Worm (Caenorhabditis elegans): Measurements from ENCODE around the gene unc-32.

unc-32 gene

DNA sequence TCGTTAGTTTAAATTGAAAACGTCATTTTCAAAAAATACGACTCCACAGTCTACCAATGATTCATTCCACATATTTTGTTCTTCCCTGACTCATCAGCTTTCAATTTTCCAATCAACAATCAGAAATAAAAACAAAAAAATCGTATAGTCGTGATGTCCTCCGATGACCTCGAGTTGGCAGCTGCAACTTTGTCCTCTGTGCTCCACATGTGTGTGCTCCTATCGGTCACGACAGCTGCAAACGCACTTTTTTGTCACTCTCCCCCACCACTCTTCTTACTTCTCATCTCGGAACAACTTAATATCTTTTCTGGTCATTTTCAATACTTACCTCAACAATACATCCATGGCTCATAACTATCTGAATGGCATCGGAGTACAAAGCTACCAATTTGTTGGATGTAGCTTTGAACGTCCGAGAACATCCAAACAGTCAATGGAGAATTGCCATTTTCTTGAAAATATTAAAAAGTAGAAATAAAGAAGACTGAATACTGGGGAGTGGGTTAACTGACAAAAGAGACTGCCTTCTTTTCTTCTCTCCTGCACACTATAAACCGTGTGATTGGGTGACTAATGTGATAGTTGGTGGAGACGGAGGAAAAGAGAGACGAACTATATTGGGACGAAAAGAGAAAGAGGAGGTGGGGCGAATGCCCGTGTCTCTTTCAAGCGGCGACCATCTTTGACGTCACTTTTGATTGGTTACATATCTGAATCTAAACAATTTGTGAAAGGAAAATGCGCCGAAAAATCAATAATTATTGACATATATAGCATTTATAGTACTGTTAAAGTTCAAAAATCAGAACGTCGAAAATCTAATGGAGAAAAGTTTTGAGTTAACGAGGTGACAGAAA lies 38.2 kb upstream of the unc-32 start (continued):
- TF ChIP-seq unc-62 (GFP tag; optimal IDR thresholded peaks at IDR 0.05 in 1 of 2) (peak in 1 of 2 experiments; percentile 67), unc-62 (tag; optimal IDR thresholded peaks at IDR 0.05) (no peak), pha-4 (GFP tag; IDR thresholded peaks at IDR 0.05) (no peak), pha-4 (tag; optimal IDR thresholded peaks at IDR 0.05) (peak; percentile 39), Y105C5A.15 (GFP tag; IDR thresholded peaks at IDR 0.05) (0 out of 2 replicates have a peak, but pooled peaks have one; percentile 28), aha-1 (tag) (peak; percentile 94), hmg-1.1 (GFP tag; IDR thresholded peaks at IDR 0.05) (no peak), daf-8 (GFP tag; IDR thresholded peaks at IDR 0.05) (no peak), daf-16 (GFP tag; optimal IDR thresholded peaks at IDR 0.05) (no peak), daf-16 (tag; optimal IDR thresholded peaks at IDR 0.05) (peak; percentile 32), vab-7 (GFP tag; IDR thresholded peaks at IDR 0.05) (no peak), lin-38 (GFP tag; IDR thresholded peaks at IDR 0.05) (peak; percentile 13), hlh-30 (tag; optimal IDR thresholded peaks at IDR 0.05; ENCODE audit: insufficient read depth) (peak; percentile 42), nhr-25 (tag; optimal IDR thresholded peaks at IDR 0.05; ENCODE audit: borderline replicate concordance, insufficient read depth) (peak; percentile 13), fos-1 (tag; optimal IDR thresholded peaks at IDR 0.05) (no peak), F37D6.2 (tag; optimal IDR thresholded peaks at IDR 0.05) (no peak)

DNA sequence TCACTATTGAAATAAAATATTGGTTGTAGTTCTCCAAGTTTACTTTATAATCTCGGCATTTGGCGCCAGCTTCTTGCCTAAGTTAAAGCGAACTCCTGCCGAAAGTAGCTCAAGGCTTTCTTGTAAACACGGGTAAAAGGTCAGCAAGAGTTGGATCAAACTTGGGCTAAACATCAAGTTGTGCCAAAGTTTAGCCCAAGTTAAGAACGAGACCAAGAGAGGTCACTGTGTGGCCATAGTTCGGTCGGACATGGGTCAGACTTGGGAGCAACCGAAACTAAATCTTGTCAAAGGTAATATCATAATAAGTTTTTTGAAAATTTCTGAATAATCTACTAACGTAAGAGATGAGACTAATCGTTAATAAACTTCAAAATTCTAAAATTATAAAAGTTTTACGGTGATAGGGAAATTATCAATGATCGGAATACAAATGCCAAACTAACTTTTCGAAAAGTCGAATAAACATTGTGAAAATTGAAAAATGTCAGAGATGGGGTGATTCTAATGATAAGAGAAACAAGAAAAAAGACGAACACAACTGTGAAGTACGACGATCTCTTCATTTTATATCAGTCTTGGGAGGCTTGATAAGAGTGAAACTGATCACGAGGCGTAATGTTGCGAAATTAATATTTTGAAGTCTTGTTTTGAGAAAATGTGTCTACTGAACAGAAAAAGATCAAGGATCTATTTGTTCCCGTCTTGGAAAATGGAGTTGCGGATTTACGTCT lies 37.3 kb upstream of the unc-32 start:
- TF ChIP-seq madf-5 (GFP tag; IDR thresholded peaks at IDR 0.05) (no peak), unc-130 (GFP tag; optimal IDR thresholded peaks at IDR 0.05) (no peak), pha-4 (GFP tag; IDR thresholded peaks at IDR 0.05) (no peak), pha-4 (tag; optimal IDR thresholded peaks at IDR 0.05) (no peak), nhr-11 (tag; optimal IDR thresholded peaks at IDR 0.05) (peak; percentile 24), mep-1 (tag; optimal IDR thresholded peaks at IDR 0.05) (peak; percentile 61), ceh-62 (tag; optimal IDR thresholded peaks at IDR 0.05) (no peak), pqm-1 (tag; optimal IDR thresholded peaks at IDR 0.05) (peak; percentile 89), skn-1 (tag; optimal IDR thresholded peaks at IDR 0.05) (no peak), nhr-41 (GFP tag; IDR thresholded peaks at IDR 0.05) (peak; percentile 49; the same call in 1 of the 2 replicates), egl-27 (tag; optimal IDR thresholded peaks at IDR 0.05) (no peak), lin-13 (GFP tag; optimal IDR thresholded peaks at IDR 0.05) (peak; percentile 33), tra-1 (GFP tag; IDR thresholded peaks at IDR 0.05) (no peak), ceh-44 (GFP tag; IDR thresholded peaks at IDR 0.05) (no peak), rbr-2 (tag; optimal IDR thresholded peaks at IDR 0.05) (no peak), T26A8.4 (GFP tag; IDR thresholded peaks at IDR 0.05) (peak; percentile 43), nhr-28 (tag; optimal IDR thresholded peaks at IDR 0.05) (peak; percentile 95), spr-1 (tag; optimal IDR thresholded peaks at IDR 0.05) (no peak), ZK546.5 (tag; optimal IDR thresholded peaks at IDR 0.05) (no peak), lin-38 (GFP tag; IDR thresholded peaks at IDR 0.05) (no peak), ceh-20 (GFP tag; IDR thresholded peaks at IDR 0.05) (no peak), sdz-12 (GFP tag; optimal IDR thresholded peaks at IDR 0.05) (no peak), nhr-77 (tag; optimal IDR thresholded peaks at IDR 0.05) (peak; percentile 84), ztf-11 (tag; optimal IDR thresholded peaks at IDR 0.05) (no peak), zip-11 (GFP tag; IDR thresholded peaks at IDR 0.05) (no peak), T20F7.1 (GFP tag; optimal IDR thresholded peaks at IDR 0.05) (peak; percentile 55), D1046.2 (GFP tag; IDR thresholded peaks at IDR 0.05) (no peak), dpl-1 (GFP tag; optimal IDR thresholded peaks at IDR 0.05) (peak; percentile 33), nhr-10 (tag; optimal IDR thresholded peaks at IDR 0.05) (no peak), zip-2 (tag; optimal IDR thresholded peaks at IDR 0.05) (no peak), F44E2.7 (GFP tag; IDR thresholded peaks at IDR 0.05) (no peak), zfp-2 (tag; optimal IDR thresholded peaks at IDR 0.05) (no peak), cey-2 (tag; optimal IDR thresholded peaks at IDR 0.05; ENCODE audit: borderline replicate concordance, insufficient read depth) (peak; percentile 27), zag-1 (tag; optimal IDR thresholded peaks at IDR 0.05) (no peak), hlh-11 (tag; optimal IDR thresholded peaks at IDR 0.05) (peak; percentile 88), jun-1 (tag; optimal IDR thresholded peaks at IDR 0.05) (no peak), daf-8 (GFP tag; IDR thresholded peaks at IDR 0.05) (no peak)

Measured in whole organism, L4 larva.